Worm (Caenorhabditis elegans): ENCODE results near the gene F46B6.13.

The F46B6.13 gene

ce11 chrV:9771970-9772369 lies 27.0 kb downstream of the F46B6.13 start, which contains the start of gene F46B6.2:
Gene F46B6.2 (plus strand): TSS chrV:9772285.
- TF ChIP-seq nhr-11 (tag; optimal IDR thresholded peaks at IDR 0.05) (no peak), ceh-44 (GFP tag; IDR thresholded peaks at IDR 0.05) (no peak), ceh-32 (tag; optimal IDR thresholded peaks at IDR 0.05; ENCODE audit: poor library complexity) (no peak), ctbp-1 (GFP tag; IDR thresholded peaks at IDR 0.05) (0 out of 2 replicates have a peak, but pooled peaks have one; percentile 40), aly-2 (tag; optimal IDR thresholded peaks at IDR 0.05) (no peak), ztf-11 (tag; optimal IDR thresholded peaks at IDR 0.05) (no peak)

ce11 chrV:9771311-9771710 lies 27.7 kb downstream of the F46B6.13 start:
- TF ChIP-seq zfp-3 (GFP tag; conservative IDR thresholded peaks at IDR 0.05) = no peak
- TF ChIP-seq rbr-2 (tag; optimal IDR thresholded peaks at IDR 0.05) = no peak
- TF ChIP-seq nhr-102 (tag; optimal IDR thresholded peaks at IDR 0.05) = no peak
- no peak for TF ChIP-seq mdt-29 (GFP tag; IDR thresholded peaks at IDR 0.05)
- TF ChIP-seq lir-3 (tag; optimal IDR thresholded peaks at IDR 0.05) = no peak
- no peak for TF ChIP-seq tag-97 (GFP tag; IDR thresholded peaks at IDR 0.05)
- no peak for TF ChIP-seq dmd-8 (GFP tag; IDR thresholded peaks at IDR 0.05)
- no peak for TF ChIP-seq Y5F2A.4 (GFP tag; optimal IDR thresholded peaks at IDR 0.05)
- no peak for TF ChIP-seq aha-1 (tag)
- TF ChIP-seq Y75B8A.6 (GFP tag; IDR thresholded peaks at IDR 0.05) = no peak
- no peak for TF ChIP-seq sdz-12 (GFP tag; optimal IDR thresholded peaks at IDR 0.05)
- TF ChIP-seq mdl-1 (tag; optimal IDR thresholded peaks at IDR 0.05) = no peak
- TF ChIP-seq ZK337.2 (GFP tag; IDR thresholded peaks at IDR 0.05) = no peak

- TF ChIP-seq ces-1 (GFP tag; optimal IDR thresholded peaks at IDR 0.05) (peak; percentile 100), ama-1 (optimal IDR thresholded peaks at IDR 0.05) (no peak), fkh-10 (GFP tag; optimal IDR thresholded peaks at IDR 0.05) (peak; percentile 73), mxl-2 (GFP tag; conservative IDR thresholded peaks at IDR 0.05) (no peak), ctbp-1 (GFP tag; IDR thresholded peaks at IDR 0.05) (peak; percentile 70), aha-1 (tag) (peak; percentile 2), set-16 (GFP tag; IDR thresholded peaks at IDR 0.05) (peak; percentile 93), lsy-2 (tag; optimal IDR thresholded peaks at IDR 0.05) (peak in 1 of 2 experiments; percentile 40), unc-62 (GFP tag; optimal IDR thresholded peaks at IDR 0.05 in 1 of 2) (peak in 1 of 2 experiments; percentile 4), unc-62 (tag; optimal IDR thresholded peaks at IDR 0.05) (no peak)
Observed at ce11 chrV:9768828-9769778, 29.9 kb downstream of the F46B6.13 start, which contains the start of gene unc-42. Gene unc-42 (minus strand): TSS chrV:9769391.

- TF ChIP-seq fkh-10 (GFP tag; optimal IDR thresholded peaks at IDR 0.05) (peak; percentile 30), nhr-28 (tag; optimal IDR thresholded peaks at IDR 0.05) (no peak), sdz-12 (GFP tag; optimal IDR thresholded peaks at IDR 0.05) (no peak), D1046.2 (GFP tag; IDR thresholded peaks at IDR 0.05) (no peak), R02D3.7 (tag; optimal IDR thresholded peaks at IDR 0.05) (no peak), ces-1 (GFP tag; optimal IDR thresholded peaks at IDR 0.05) (peak; percentile 96), T20F7.1 (GFP tag; optimal IDR thresholded peaks at IDR 0.05) (no peak), snpc-1.2 (GFP tag; IDR thresholded peaks at IDR 0.05) (no peak), pha-4 (GFP tag; IDR thresholded peaks at IDR 0.05) (no peak), pha-4 (tag; optimal IDR thresholded peaks at IDR 0.05) (no peak), gei-8 (GFP tag; optimal IDR thresholded peaks at IDR 0.05) (no peak), attf-4 (tag; optimal IDR thresholded peaks at IDR 0.05) (no peak), lin-15B (tag; optimal IDR thresholded peaks at IDR 0.05) (no peak), ceh-44 (GFP tag; IDR thresholded peaks at IDR 0.05) (no peak), madf-9 (GFP tag; conservative IDR thresholded peaks at IDR 0.05) (no peak), daf-8 (GFP tag; IDR thresholded peaks at IDR 0.05) (no peak), daf-16 (GFP tag; optimal IDR thresholded peaks at IDR 0.05) (no peak), daf-16 (tag; optimal IDR thresholded peaks at IDR 0.05) (no peak), F44E2.7 (GFP tag; IDR thresholded peaks at IDR 0.05) (no peak), lsy-2 (tag; optimal IDR thresholded peaks at IDR 0.05) (no peak), dve-1 (tag; optimal IDR thresholded peaks at IDR 0.05; ENCODE audit: insufficient read depth) (no peak), mep-1 (tag; optimal IDR thresholded peaks at IDR 0.05) (no peak), ctbp-1 (GFP tag; IDR thresholded peaks at IDR 0.05) (peak; percentile 68), saeg-2 (GFP tag; IDR thresholded peaks at IDR 0.05) (no peak), unc-39 (tag; optimal IDR thresholded peaks at IDR 0.05) (no peak)
Observed at ce11 chrV:9767941-9768340, 31.0 kb downstream of the F46B6.13 start.
